Worm (Caenorhabditis elegans): ENCODE data around the gene mrpl-44.

DNA sequence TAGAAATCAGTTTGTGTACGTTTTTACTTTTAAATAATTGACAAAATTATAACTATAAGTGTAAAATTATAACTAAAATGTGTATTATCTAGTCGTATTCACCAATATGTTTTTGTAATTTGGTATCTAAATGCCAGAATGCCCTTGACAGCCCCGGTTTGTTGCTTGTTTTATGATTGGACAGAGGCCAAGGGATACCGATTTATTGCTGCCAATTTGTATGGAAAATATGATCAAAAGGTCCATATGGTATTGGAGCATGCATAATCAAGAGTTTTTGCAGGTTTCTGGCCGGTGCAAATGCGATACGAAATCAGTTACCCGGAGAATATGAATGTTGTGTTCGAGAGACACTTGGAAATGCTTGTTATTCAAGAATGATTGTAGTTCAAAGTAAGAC lies 26.6 kb upstream of the mrpl-44 start:
- TF ChIP-seq ces-1 (GFP tag; optimal IDR thresholded peaks at IDR 0.05) (no peak), lin-39 (tag; optimal IDR thresholded peaks at IDR 0.05) (no peak), arid-1 (GFP tag; conservative IDR thresholded peaks at IDR 0.05) (no peak), R02D3.7 (tag; optimal IDR thresholded peaks at IDR 0.05) (no peak), nhr-25 (tag; optimal IDR thresholded peaks at IDR 0.05; ENCODE audit: borderline replicate concordance, insufficient read depth) (no peak), nhr-11 (tag; optimal IDR thresholded peaks at IDR 0.05) (no peak), ztf-11 (tag; optimal IDR thresholded peaks at IDR 0.05) (no peak), daf-19 (GFP tag; conservative IDR thresholded peaks at IDR 0.05) (no peak), Y5F2A.4 (GFP tag; optimal IDR thresholded peaks at IDR 0.05) (no peak), nhr-6 (tag; optimal IDR thresholded peaks at IDR 0.05) (no peak), pha-4 (GFP tag; IDR thresholded peaks at IDR 0.05) (no peak), pha-4 (tag; optimal IDR thresholded peaks at IDR 0.05) (no peak)
